ENCODE assay signal across 1 fruit fly cellular context in the genomic region with DNA sequence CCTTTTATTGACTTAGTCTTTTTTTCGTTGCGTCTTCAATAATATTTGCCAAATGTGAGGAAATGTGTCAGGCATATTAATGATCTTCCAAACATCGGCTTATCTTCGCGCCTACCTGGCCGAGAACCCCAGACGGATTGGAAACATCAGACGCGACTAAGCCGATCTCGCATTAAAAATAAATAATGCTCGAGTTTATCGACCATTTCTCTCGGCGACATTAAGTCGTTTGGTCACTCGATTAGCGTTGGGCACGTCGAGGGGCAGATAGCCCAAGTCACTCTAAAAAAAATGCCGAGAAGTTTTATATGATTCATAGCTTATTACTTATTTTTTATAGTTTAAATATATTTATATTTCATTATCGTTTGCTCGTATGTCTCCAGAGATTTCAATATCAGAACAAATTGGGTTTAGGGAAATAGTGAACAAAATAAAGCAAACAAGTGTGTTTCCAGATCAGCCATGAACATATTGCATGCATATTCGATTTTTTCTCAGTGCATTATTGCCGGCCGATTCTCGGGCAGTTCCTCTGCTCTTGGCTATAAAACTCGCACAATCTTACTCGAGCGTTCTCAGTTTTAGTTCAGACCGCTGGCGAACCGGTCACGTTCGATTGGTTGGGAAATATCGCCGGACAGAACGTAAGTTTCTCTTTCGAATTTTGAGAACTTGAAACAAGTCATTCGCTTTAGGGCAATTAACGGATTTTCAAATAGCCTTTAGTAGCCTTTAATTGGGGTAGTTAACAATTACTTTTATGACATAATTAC.
TF ChIP-seq lines count a peak whose summit lies in the region.

Ance (plus strand) TSS at position 574 of the 776 bp plus-strand sequence.

TF ChIP-seq in whole organism, embryonic, 481 proteins besides CTCF, POLR2A, EP300 and RAD21 (continued from another document and continues in another):
- TF ChIP-seq Opbp (GFP tag; IDR thresholded peaks at IDR 0.05; lab: Robert Waterston, UW; ENCODE audit: partially characterized antibody) = no peak
- no peak for TF ChIP-seq CG10565 (GFP tag; optimal IDR thresholded peaks at IDR 0.05; lab: Kevin White, UChicago)
- no peak for TF ChIP-seq Bteb2 (GFP tag; optimal IDR thresholded peaks at IDR 0.05; lab: Kevin White, UChicago)
- TF ChIP-seq wdn (GFP tag; IDR thresholded peaks at IDR 0.05; lab: Robert Waterston, UW) = 0 out of 2 replicates have a peak, but pooled peaks have one; percentile 48
- peak; percentile 31; the same call in 1 of the 2 replicates for TF ChIP-seq CG7372 (GFP tag; IDR thresholded peaks at IDR 0.05; lab: Robert Waterston, UW)
- TF ChIP-seq bigmax (GFP tag; optimal IDR thresholded peaks at IDR 0.05; lab: Kevin White, UChicago) = no peak
- TF ChIP-seq sr (GFP tag; IDR thresholded peaks at IDR 0.05; lab: Robert Waterston, UW) = no peak
- TF ChIP-seq caup (GFP tag; optimal IDR thresholded peaks at IDR 0.05; lab: Kevin White, UChicago; ENCODE audit: severe bottlenecking) = peak; percentile 8
- TF ChIP-seq gro (GFP tag; optimal IDR thresholded peaks at IDR 0.05; lab: Kevin White, UChicago) = peak; percentile 56
- TF ChIP-seq Atf6 (GFP tag; IDR thresholded peaks at IDR 0.05; lab: Robert Waterston, UW) = peak; percentile 69
- TF ChIP-seq CG13287 (GFP tag; IDR thresholded peaks at IDR 0.05; lab: Robert Waterston, UW; ENCODE audit: partially characterized antibody) = peak; percentile 18; the same call in 1 of the 2 replicates
- peak; percentile 0 for TF ChIP-seq CrebB (tag; optimal IDR thresholded peaks at IDR 0.05; lab: Kevin White, UChicago)
- peak; percentile 5 for TF ChIP-seq Oli (tag; optimal IDR thresholded peaks at IDR 0.05; lab: Kevin White, UChicago)
- no peak for TF ChIP-seq Bdp1 (GFP tag; optimal IDR thresholded peaks at IDR 0.05; lab: Kevin White, UChicago)
- TF ChIP-seq fd64A (GFP tag; optimal IDR thresholded peaks at IDR 0.05; lab: Kevin White, UChicago) = no peak
- peak; percentile 18 for TF ChIP-seq CG15696 (tag; optimal IDR thresholded peaks at IDR 0.05; lab: Kevin White, UChicago)
- TF ChIP-seq CG10147 (GFP tag; optimal IDR thresholded peaks at IDR 0.05; lab: Kevin White, UChicago) = peak; percentile 60
- TF ChIP-seq CG12769 (tag; optimal IDR thresholded peaks at IDR 0.05; lab: Kevin White, UChicago) = no peak
- TF ChIP-seq Sox102F (GFP tag; optimal IDR thresholded peaks at IDR 0.05; lab: Kevin White, UChicago) = no peak
- TF ChIP-seq Dip2 (GFP tag; IDR thresholded peaks at IDR 0.05; lab: Robert Waterston, UW) = no peak
- TF ChIP-seq ranshi (GFP tag; IDR thresholded peaks at IDR 0.05; lab: Robert Waterston, UW) = 0 out of 2 replicates have a peak, but pooled peaks have one; percentile 29
- TF ChIP-seq Trl (optimal IDR thresholded peaks at IDR 0.05; lab: Kevin White, UChicago) = peak in 1 of 2 experiments; percentile 23
- no peak for TF ChIP-seq Trl (GFP tag; optimal IDR thresholded peaks at IDR 0.05; lab: Kevin White, UChicago)
- no peak for TF ChIP-seq ci (GFP tag; IDR thresholded peaks at IDR 0.05; lab: Robert Waterston, UW)
- TF ChIP-seq exex (tag; optimal IDR thresholded peaks at IDR 0.05; lab: Kevin White, UChicago) = peak; percentile 99
- TF ChIP-seq Blimp-1 (GFP tag; optimal IDR thresholded peaks at IDR 0.05; lab: Kevin White, UChicago) = peak; percentile 28
- no peak for TF ChIP-seq jigr1 (GFP tag; IDR thresholded peaks at IDR 0.05; lab: Robert Waterston, UW)
- peak; percentile 30 for TF ChIP-seq Dek (tag; optimal IDR thresholded peaks at IDR 0.05; lab: Kevin White, UChicago)
- TF ChIP-seq Hsf (GFP tag; optimal IDR thresholded peaks at IDR 0.05; lab: Kevin White, UChicago) = no peak
- TF ChIP-seq tgo (GFP tag; IDR thresholded peaks at IDR 0.05; lab: Robert Waterston, UW) = peak; percentile 40; the same call in 1 of the 3 replicates
- TF ChIP-seq Ravus (GFP tag; IDR thresholded peaks at IDR 0.05; lab: Robert Waterston, UW) = no peak
- peak; percentile 69 for TF ChIP-seq CG2678 (tag; optimal IDR thresholded peaks at IDR 0.05; lab: Kevin White, UChicago)
- no peak for TF ChIP-seq ttk (GFP tag; IDR thresholded peaks at IDR 0.05; lab: Robert Waterston, UW)
- TF ChIP-seq so (GFP tag; IDR thresholded peaks at IDR 0.05; lab: Robert Waterston, UW) = no peak
- TF ChIP-seq PHDP (tag; optimal IDR thresholded peaks at IDR 0.05; lab: Kevin White, UChicago) = peak; percentile 17
- no peak for TF ChIP-seq ewg (GFP tag; optimal IDR thresholded peaks at IDR 0.05; lab: Kevin White, UChicago)
- peak; percentile 13 for TF ChIP-seq CG30403 (GFP tag; optimal IDR thresholded peaks at IDR 0.05; lab: Kevin White, UChicago)
- 0 out of 2 replicates have a peak, but pooled peaks have one; percentile 27 for TF ChIP-seq Drgx (GFP tag; IDR thresholded peaks at IDR 0.05; lab: Robert Waterston, UW)
- TF ChIP-seq CG18476 (GFP tag; optimal IDR thresholded peaks at IDR 0.05; lab: Kevin White, UChicago) = peak; percentile 32
- peak; percentile 56 for TF ChIP-seq Usf (GFP tag; optimal IDR thresholded peaks at IDR 0.05; lab: Kevin White, UChicago)
- TF ChIP-seq CG3847 (GFP tag; IDR thresholded peaks at IDR 0.05; lab: Robert Waterston, UW) = peak; percentile 69
- no peak for TF ChIP-seq CG5245 (GFP tag; optimal IDR thresholded peaks at IDR 0.05; lab: Kevin White, UChicago)
- TF ChIP-seq repo (GFP tag; optimal IDR thresholded peaks at IDR 0.05; lab: Kevin White, UChicago) = no peak
- TF ChIP-seq crc (GFP tag; optimal IDR thresholded peaks at IDR 0.05; lab: Kevin White, UChicago) = no peak
- TF ChIP-seq dm (GFP tag; optimal IDR thresholded peaks at IDR 0.05; lab: Kevin White, UChicago) = no peak
- TF ChIP-seq prd (optimal IDR thresholded peaks at IDR 0.05; lab: Kevin White, UChicago) = no peak
- TF ChIP-seq prd (GFP tag; IDR thresholded peaks at IDR 0.05; lab: Robert Waterston, UW) = peak; percentile 73
- TF ChIP-seq CG5953 (GFP tag; IDR thresholded peaks at IDR 0.05; lab: Robert Waterston, UW) = no peak
- peak; percentile 38; the same call in 1 of the 2 replicates for TF ChIP-seq lmd (GFP tag; IDR thresholded peaks at IDR 0.05; lab: Robert Waterston, UW)
- TF ChIP-seq Jarid2 (GFP tag; optimal IDR thresholded peaks at IDR 0.05; lab: Kevin White, UChicago) = peak; percentile 74
- TF ChIP-seq cg (GFP tag; optimal IDR thresholded peaks at IDR 0.05; lab: Kevin White, UChicago) = no peak
- TF ChIP-seq gfzf (GFP tag; optimal IDR thresholded peaks at IDR 0.05; lab: Kevin White, UChicago) = no peak
- no peak for TF ChIP-seq CG14710 (tag; optimal IDR thresholded peaks at IDR 0.05; lab: Kevin White, UChicago)
- peak; percentile 42 for TF ChIP-seq CG3995 (GFP tag; optimal IDR thresholded peaks at IDR 0.05; lab: Kevin White, UChicago)
- TF ChIP-seq H15 (GFP tag; IDR thresholded peaks at IDR 0.05; lab: Robert Waterston, UW) = no peak
- TF ChIP-seq Dbx (GFP tag; IDR thresholded peaks at IDR 0.05; lab: Robert Waterston, UW) = peak; percentile 58; the same call in 1 of the 3 replicates
- TF ChIP-seq btn (GFP tag; optimal IDR thresholded peaks at IDR 0.05; lab: Kevin White, UChicago) = no peak
- TF ChIP-seq sim (GFP tag; IDR thresholded peaks at IDR 0.05; lab: Robert Waterston, UW) = no peak
- no peak for TF ChIP-seq Spps (tag; optimal IDR thresholded peaks at IDR 0.05; lab: Kevin White, UChicago)
- no peak for TF ChIP-seq kay (GFP tag; optimal IDR thresholded peaks at IDR 0.05; lab: Kevin White, UChicago)
- TF ChIP-seq CG17802 (tag; optimal IDR thresholded peaks at IDR 0.05; lab: Kevin White, UChicago) = no peak
- TF ChIP-seq CG11247 (GFP tag; IDR thresholded peaks at IDR 0.05; lab: Robert Waterston, UW) = peak; percentile 66
- TF ChIP-seq E2f2 (GFP tag; IDR thresholded peaks at IDR 0.05; lab: Robert Waterston, UW) = peak; percentile 14; the same call in 1 of the 2 replicates
- TF ChIP-seq GATAe (GFP tag; conservative IDR thresholded peaks at IDR 0.05; lab: Robert Waterston, UW) = no peak; the same call in 1 of the 2 replicates
- TF ChIP-seq CG14441 (GFP tag; IDR thresholded peaks at IDR 0.05; lab: Robert Waterston, UW) = peak; percentile 31; the same call in 1 of the 2 replicates
- TF ChIP-seq fd3F (GFP tag; optimal IDR thresholded peaks at IDR 0.05; lab: Kevin White, UChicago) = peak; percentile 39
- peak; percentile 73 for TF ChIP-seq nmo (GFP tag; optimal IDR thresholded peaks at IDR 0.05; lab: Kevin White, UChicago)
- peak; percentile 61 for TF ChIP-seq CG12659 (GFP tag; optimal IDR thresholded peaks at IDR 0.05; lab: Kevin White, UChicago)
- peak; percentile 69 for TF ChIP-seq slbo (GFP tag; IDR thresholded peaks at IDR 0.05; lab: Robert Waterston, UW)
- peak; percentile 51 for TF ChIP-seq CG15269 (tag; optimal IDR thresholded peaks at IDR 0.05; lab: Kevin White, UChicago)
- no peak for TF ChIP-seq salm (tag; optimal IDR thresholded peaks at IDR 0.05; lab: Kevin White, UChicago)
- TF ChIP-seq schlank (tag; optimal IDR thresholded peaks at IDR 0.05; lab: Kevin White, UChicago) = peak; percentile 37
- TF ChIP-seq CG11456 (GFP tag; IDR thresholded peaks at IDR 0.05; lab: Robert Waterston, UW) = 0 out of 3 replicates have a peak, but pooled peaks have one; percentile 20
- TF ChIP-seq CG34224 (GFP tag; IDR thresholded peaks at IDR 0.05; lab: Robert Waterston, UW; ENCODE audit: partially characterized antibody) = no peak
- peak; percentile 57 for TF ChIP-seq CG3281 (GFP tag; optimal IDR thresholded peaks at IDR 0.05; lab: Kevin White, UChicago)
- 0 out of 2 replicates have a peak, but pooled peaks have one; percentile 10 for TF ChIP-seq HLH3B (GFP tag; IDR thresholded peaks at IDR 0.05; lab: Robert Waterston, UW)
- peak; percentile 18 for TF ChIP-seq CG4820 (GFP tag; optimal IDR thresholded peaks at IDR 0.05; lab: Kevin White, UChicago)
- 0 out of 2 replicates have a peak, but pooled peaks have one; percentile 9 for TF ChIP-seq toy (GFP tag; IDR thresholded peaks at IDR 0.05; lab: Robert Waterston, UW)
- peak; percentile 16 for TF ChIP-seq CG8290 (GFP tag; optimal IDR thresholded peaks at IDR 0.05; lab: Kevin White, UChicago)
- TF ChIP-seq CG8290 (tag; optimal IDR thresholded peaks at IDR 0.05; lab: Kevin White, UChicago) = no peak
- peak; percentile 40 for TF ChIP-seq CG18262 (tag; optimal IDR thresholded peaks at IDR 0.05; lab: Kevin White, UChicago)
- TF ChIP-seq Chrac-16 (GFP tag; optimal IDR thresholded peaks at IDR 0.05; lab: Kevin White, UChicago) = no peak
- peak; percentile 40 for TF ChIP-seq CG18619 (GFP tag; optimal IDR thresholded peaks at IDR 0.05; lab: Kevin White, UChicago)
- no peak for TF ChIP-seq hkb (optimal IDR thresholded peaks at IDR 0.05; lab: Kevin White, UChicago)
- TF ChIP-seq hkb (GFP tag; IDR thresholded peaks at IDR 0.05; lab: Robert Waterston, UW) = peak; percentile 56; the same call in 1 of the 2 replicates
- no peak for TF ChIP-seq gt (GFP tag; IDR thresholded peaks at IDR 0.05; lab: Robert Waterston, UW)
- peak; percentile 31 for TF ChIP-seq CG8924 (tag; optimal IDR thresholded peaks at IDR 0.05; lab: Kevin White, UChicago)
- no peak for TF ChIP-seq peb (GFP tag; IDR thresholded peaks at IDR 0.05; lab: Robert Waterston, UW)
- peak; percentile 9 for TF ChIP-seq Ssrp (tag; optimal IDR thresholded peaks at IDR 0.05; lab: Kevin White, UChicago)
- no peak for TF ChIP-seq insv (GFP tag; optimal IDR thresholded peaks at IDR 0.05; lab: Kevin White, UChicago)
- TF ChIP-seq stwl (tag; optimal IDR thresholded peaks at IDR 0.05; lab: Kevin White, UChicago) = no peak
- TF ChIP-seq CG10959 (GFP tag; IDR thresholded peaks at IDR 0.05; lab: Robert Waterston, UW) = peak; percentile 50
- peak; percentile 29; the same call in 1 of the 2 replicates for TF ChIP-seq Taf1 (GFP tag; IDR thresholded peaks at IDR 0.05; lab: Robert Waterston, UW)
- TF ChIP-seq emc (GFP tag; optimal IDR thresholded peaks at IDR 0.05; lab: Kevin White, UChicago) = no peak
- TF ChIP-seq Ets65A (GFP tag; lab: Kevin White, UChicago) = no peak
- TF ChIP-seq NFAT (GFP tag; IDR thresholded peaks at IDR 0.05; lab: Robert Waterston, UW) = 0 out of 2 replicates have a peak, but pooled peaks have one; percentile 51
- peak; percentile 35 for TF ChIP-seq CG6689 (GFP tag; IDR thresholded peaks at IDR 0.05; lab: Robert Waterston, UW)
- TF ChIP-seq CG18011 (GFP tag; optimal IDR thresholded peaks at IDR 0.05; lab: Kevin White, UChicago) = peak; percentile 68
- peak; percentile 65 for TF ChIP-seq vvl (GFP tag; IDR thresholded peaks at IDR 0.05; lab: Robert Waterston, UW)
- peak; percentile 22 for TF ChIP-seq CG12104 (GFP tag; optimal IDR thresholded peaks at IDR 0.05; lab: Kevin White, UChicago)
- peak; percentile 4 for TF ChIP-seq BtbVII (GFP tag; optimal IDR thresholded peaks at IDR 0.05; lab: Kevin White, UChicago)
- no peak for TF ChIP-seq CG10431 (GFP tag; optimal IDR thresholded peaks at IDR 0.05; lab: Kevin White, UChicago)
- peak; percentile 30 for TF ChIP-seq bcd (GFP tag; optimal IDR thresholded peaks at IDR 0.05; lab: Kevin White, UChicago)
- TF ChIP-seq Med (GFP tag; lab: Kevin White, UChicago) = peak; percentile 83
- peak; percentile 33 for TF ChIP-seq org-1 (GFP tag; optimal IDR thresholded peaks at IDR 0.05; lab: Kevin White, UChicago)
- peak; percentile 78 for TF ChIP-seq Rfx (GFP tag; IDR thresholded peaks at IDR 0.05; lab: Robert Waterston, UW)
- TF ChIP-seq Stat92E (GFP tag; optimal IDR thresholded peaks at IDR 0.05; lab: Kevin White, UChicago) = peak in 1 of 3 experiments; percentile 41
- peak in 1 of 2 experiments; percentile 10 for TF ChIP-seq tll (GFP tag; optimal IDR thresholded peaks at IDR 0.05; lab: Kevin White, UChicago)
- TF ChIP-seq gem (tag; optimal IDR thresholded peaks at IDR 0.05; lab: Kevin White, UChicago) = peak; percentile 58
- TF ChIP-seq CG14860 (GFP tag; IDR thresholded peaks at IDR 0.05; lab: Robert Waterston, UW; ENCODE audit: partially characterized antibody) = no peak
- TF ChIP-seq ara (GFP tag; IDR thresholded peaks at IDR 0.05; lab: Robert Waterston, UW) = no peak
- TF ChIP-seq Vsx1 (GFP tag; optimal IDR thresholded peaks at IDR 0.05; lab: Kevin White, UChicago) = peak; percentile 63
- peak; percentile 30 for TF ChIP-seq lilli (GFP tag; optimal IDR thresholded peaks at IDR 0.05; lab: Kevin White, UChicago)
- peak; percentile 55 for TF ChIP-seq CoRest (tag; optimal IDR thresholded peaks at IDR 0.05; lab: Kevin White, UChicago)
- TF ChIP-seq CG10462 (GFP tag; optimal IDR thresholded peaks at IDR 0.05; lab: Kevin White, UChicago) = no peak
- no peak for TF ChIP-seq ham (GFP tag; IDR thresholded peaks at IDR 0.05; lab: Robert Waterston, UW)
- TF ChIP-seq MTF-1 (GFP tag; optimal IDR thresholded peaks at IDR 0.05; lab: Kevin White, UChicago; ENCODE audit: borderline replicate concordance) = no peak
- no peak for TF ChIP-seq CG1024 (GFP tag; IDR thresholded peaks at IDR 0.05; lab: Robert Waterston, UW)
- no peak for TF ChIP-seq CG33557 (GFP tag; optimal IDR thresholded peaks at IDR 0.05; lab: Kevin White, UChicago)
- 0 out of 2 replicates have a peak, but pooled peaks have one; percentile 15 for TF ChIP-seq onecut (GFP tag; IDR thresholded peaks at IDR 0.05; lab: Robert Waterston, UW)
- no peak for TF ChIP-seq Hr39 (optimal IDR thresholded peaks at IDR 0.05; lab: Kevin White, UChicago)
